Worm (Caenorhabditis elegans) whole organism, midembryonic: ENCODE results near the gene nphp-2.

Source experiments
- T22C8.4 ChIP-seq: fragments of 200-800 bp; sonication (Bioruptor generic); IDR thresholded peaks from 2 replicates; pipeline ENCODE4 v1.3.6; 2022; ENCODE audit warnings: missing genetic modification characterization, missing compliant biosample characterization
- flt-1 ChIP-seq: fragments of 200-800 bp; sonication (Bioruptor generic); IDR thresholded peaks from 2 replicates; pipeline ENCODE4 v1.3.6; 2022; ENCODE audit warnings: missing genetic modification characterization, missing compliant biosample characterization
- klf-2 ChIP-seq: fragments of 200-800 bp; sonication (Bioruptor generic); conservative IDR thresholded peaks from 2 replicates; pipeline ENCODE4 v1.3.6; 2022; ENCODE audit warnings: missing genetic modification reagents, missing genetic modification characterization, missing compliant biosample characterization
- med-1 ChIP-seq: sonication (generic microtip); optimal IDR thresholded peaks from 2 replicates; lab custom pipeline; 2017; ENCODE audit warnings: missing genetic modification characterization, mild to moderate bottlenecking, missing compliant biosample characterization, antibody characterized with exemption, missing genetic modification reagents; ENCODE audit not compliant: insufficient read depth
- ref-1 ChIP-seq: fragments of 200-800 bp; sonication (Bioruptor generic); conservative IDR thresholded peaks from 2 replicates; pipeline ENCODE4 v1.3.6; 2022; ENCODE audit warnings: missing genetic modification reagents, missing genetic modification characterization, missing compliant biosample characterization
- tab-1 ChIP-seq: fragments of 200-800 bp; sonication (Bioruptor generic); IDR thresholded peaks from 2 replicates; pipeline ENCODE4 v1.3.6; 2022; ENCODE audit warnings: missing genetic modification characterization, missing compliant biosample characterization
- ztf-23 ChIP-seq: fragments of 200-800 bp; sonication (Bioruptor generic); IDR thresholded peaks from 2 replicates; pipeline ENCODE4 v1.3.6; 2022; ENCODE audit warnings: missing genetic modification reagents, missing genetic modification characterization, missing compliant biosample characterization
- ztf-29 ChIP-seq: fragments of 200-800 bp; sonication (Bioruptor generic); IDR thresholded peaks from 2 replicates; pipeline ENCODE4 v1.3.6; 2022; ENCODE audit warnings: missing genetic modification reagents, missing genetic modification characterization, missing compliant biosample characterization

- TF ChIP-seq klf-2 (GFP tag; lab: Robert Waterston, UW) (no peak), T22C8.4 (GFP tag; lab: Robert Waterston, UW) (no peak), tab-1 (GFP tag; lab: Robert Waterston, UW) (no peak), flt-1 (GFP tag; lab: Robert Waterston, UW) (no peak), ztf-29 (GFP tag; lab: Robert Waterston, UW) (no peak), med-1 (no peak), ztf-23 (0 out of 2 replicates have a peak, but pooled peaks have one; percentile 17), ref-1 (no peak)
Measured at ce11 chrV:1862954-1863353, 32.6 kb upstream of the nphp-2 start.
